Worm (Caenorhabditis elegans) whole organism, L1 larva: ENCODE results near the gene T13C5.7.
A peak's percentile ranks its signal among the peaks of the same experiment; 100 is the strongest.

Experiments used
- C04F5.9 ChIP-seq: sonication (generic microtip); optimal IDR thresholded peaks from 2 replicates; lab custom pipeline; 2016; ENCODE audit warnings: missing genetic modification characterization, missing compliant biosample characterization
- C34B4.2 ChIP-seq: sonication (generic microtip); optimal IDR thresholded peaks from 2 replicates; lab custom pipeline; 2017; ENCODE audit warnings: mild to moderate bottlenecking, missing genetic modification characterization, missing compliant biosample characterization
- F16B12.6 ChIP-seq: fragments of 150-350 bp; optimal IDR thresholded peaks from 2 replicates; lab custom pipeline; 2014; ENCODE audit warnings: missing biosample characterization, missing genetic modification characterization
- ama-1 ChIP-seq: fragments of 150-350 bp; optimal IDR thresholded peaks from 2 replicates; lab custom pipeline; 2014
- blmp-1 ChIP-seq: fragments of 150-350 bp; optimal IDR thresholded peaks from 2 replicates; lab custom pipeline; 2014; ENCODE audit warnings: missing biosample characterization, missing genetic modification characterization
- ceh-82 ChIP-seq, 3 experiments: fragments of 150-350 bp in 1 of 3; sonication (generic microtip) in 2 of 3; optimal IDR thresholded peaks; 2 replicates each; lab custom pipeline; 2014 to 2017; ENCODE audit warnings: missing biosample characterization in 3 of 3, missing genetic modification characterization in 3 of 3
- ceh-90 ChIP-seq: sonication (generic microtip); optimal IDR thresholded peaks from 2 replicates; lab custom pipeline; 2016; ENCODE audit warnings: missing genetic modification characterization, missing compliant biosample characterization
- dsc-1 ChIP-seq: sonication (generic microtip); optimal IDR thresholded peaks from 2 replicates; lab custom pipeline; 2016; ENCODE audit warnings: mild to moderate bottlenecking, missing genetic modification characterization, missing compliant biosample characterization
- efl-1 ChIP-seq, 4 experiments: fragments of 150-350 bp; optimal IDR thresholded peaks in 3 of 4; peaks in 1 of 4; 1 replicate in 1 of 4; 2 replicates in 3 of 4; lab custom pipeline; 2014; ENCODE audit warnings: missing biosample characterization in 2 of 4, missing genetic modification characterization in 2 of 4, missing genetic modification reagents in 2 of 4
- elt-2 ChIP-seq: sonication (generic microtip); optimal IDR thresholded peaks from 2 replicates; lab custom pipeline; 2016; ENCODE audit warnings: missing genetic modification characterization, mild to moderate bottlenecking, inconsistent platforms, missing compliant biosample characterization, missing genetic modification reagents
- elt-3 ChIP-seq, 6 experiments: fragments of 150-350 bp in 1 of 6; sonication (generic microtip); optimal IDR thresholded peaks; 2 replicates each; lab custom pipeline; 2017 to 2018; ENCODE audit warnings: missing biosample characterization in 6 of 6, missing genetic modification characterization in 6 of 6, inconsistent platforms in 1 of 6
- ets-5 ChIP-seq: fragments of 200-800 bp; sonication (Bioruptor generic); IDR thresholded peaks from 2 replicates; pipeline ENCODE4 v1.3.6; 2022; ENCODE audit warnings: missing genetic modification characterization, missing compliant biosample characterization
- hlh-4 ChIP-seq: sonication (generic microtip); optimal IDR thresholded peaks from 2 replicates; lab custom pipeline; 2016; ENCODE audit warnings: mild to moderate bottlenecking, missing genetic modification characterization, missing compliant biosample characterization
- irx-1 ChIP-seq: sonication (generic microtip); optimal IDR thresholded peaks from 2 replicates; lab custom pipeline; 2016; ENCODE audit warnings: missing genetic modification characterization, missing compliant biosample characterization
- jun-1 ChIP-seq: fragments of 150-350 bp; optimal IDR thresholded peaks from 2 replicates; lab custom pipeline; 2014; ENCODE audit warnings: missing biosample characterization, missing genetic modification reagents, missing genetic modification characterization
- lin-15B ChIP-seq: fragments of 150-350 bp; sonication (generic microtip); optimal IDR thresholded peaks from 3 replicates; lab custom pipeline; 2014; ENCODE audit warnings: missing biosample characterization, missing genetic modification characterization
- lin-39 ChIP-seq: fragments of 150-350 bp; optimal IDR thresholded peaks from 2 replicates; lab custom pipeline; 2014; ENCODE audit warnings: missing biosample characterization, missing genetic modification reagents, missing genetic modification characterization
- lir-3 ChIP-seq: sonication (generic microtip); optimal IDR thresholded peaks from 2 replicates; lab custom pipeline; 2016; ENCODE audit warnings: mild to moderate bottlenecking, missing genetic modification characterization, moderate library complexity, missing compliant biosample characterization; ENCODE audit not compliant: poor library complexity
- mab-9 ChIP-seq: fragments of 200-800 bp; sonication (Bioruptor generic); IDR thresholded peaks from 2 replicates; pipeline ENCODE4 v1.3.6; 2022; ENCODE audit warnings: missing genetic modification reagents, missing genetic modification characterization, missing compliant biosample characterization
- mdl-1 ChIP-seq, 2 experiments: fragments of 150-350 bp; optimal IDR thresholded peaks; 2 replicates each; lab custom pipeline; 2014 to 2017; ENCODE audit warnings: missing biosample characterization in 2 of 2, missing genetic modification characterization in 2 of 2, inconsistent platforms in 1 of 2
- nhr-11 ChIP-seq: fragments of 150-350 bp; optimal IDR thresholded peaks from 2 replicates; lab custom pipeline; 2014; ENCODE audit warnings: missing biosample characterization, missing genetic modification characterization
- nhr-20 ChIP-seq: sonication (generic microtip); optimal IDR thresholded peaks from 2 replicates; lab custom pipeline; 2016; ENCODE audit warnings: mild to moderate bottlenecking, missing genetic modification characterization, missing compliant biosample characterization
- nhr-71 ChIP-seq: sonication (generic microtip); optimal IDR thresholded peaks from 2 replicates; lab custom pipeline; 2016; ENCODE audit warnings: mild to moderate bottlenecking, missing genetic modification characterization, moderate library complexity, missing compliant biosample characterization
- nhr-77 ChIP-seq: fragments of 150-350 bp; optimal IDR thresholded peaks from 2 replicates; lab custom pipeline; 2014; ENCODE audit warnings: missing biosample characterization, missing genetic modification characterization
- nhr-90 ChIP-seq: sonication (generic microtip); optimal IDR thresholded peaks from 2 replicates; lab custom pipeline; 2016; ENCODE audit warnings: mild to moderate bottlenecking, missing genetic modification characterization, missing compliant biosample characterization; ENCODE audit not compliant: poor library complexity
- pag-3 ChIP-seq: sonication (generic microtip); optimal IDR thresholded peaks from 2 replicates; lab custom pipeline; 2017; ENCODE audit warnings: missing genetic modification characterization, mild to moderate bottlenecking, missing compliant biosample characterization, antibody characterized with exemption, borderline replicate concordance; ENCODE audit not compliant: insufficient read depth
- pax-3 ChIP-seq: fragments of 200-800 bp; sonication (Bioruptor generic); optimal IDR thresholded peaks from 2 replicates; lab custom pipeline; 2018; ENCODE audit warnings: mild to moderate bottlenecking, missing genetic modification characterization, moderate library complexity, missing compliant biosample characterization
- pqm-1 ChIP-seq: sonication (generic microtip); optimal IDR thresholded peaks from 3 replicates; lab custom pipeline; 2017; ENCODE audit warnings: missing biosample characterization, missing genetic modification characterization
- sptf-1 ChIP-seq: fragments of 150-350 bp; optimal IDR thresholded peaks from 2 replicates; lab custom pipeline; 2014; ENCODE audit warnings: missing biosample characterization, missing genetic modification characterization
- swsn-7 ChIP-seq: sonication (generic microtip); optimal IDR thresholded peaks from 2 replicates; lab custom pipeline; 2016; ENCODE audit warnings: missing genetic modification characterization, missing compliant biosample characterization
- tlp-1 ChIP-seq: fragments of 150-350 bp; optimal IDR thresholded peaks from 2 replicates; lab custom pipeline; 2014; ENCODE audit warnings: missing biosample characterization, missing genetic modification characterization
- unc-62 ChIP-seq: fragments of 150-350 bp; optimal IDR thresholded peaks from 2 replicates; lab custom pipeline; 2014; ENCODE audit warnings: missing biosample characterization, missing genetic modification reagents, missing genetic modification characterization
- unc-98 ChIP-seq: fragments of 200-800 bp; sonication (Bioruptor generic); IDR thresholded peaks from 2 replicates; pipeline ENCODE4 v1.3.6; 2022; ENCODE audit warnings: missing genetic modification characterization, missing compliant biosample characterization
- vab-15 ChIP-seq: sonication (generic microtip); optimal IDR thresholded peaks from 2 replicates; lab custom pipeline; 2017; ENCODE audit warnings: missing genotype, mild to moderate bottlenecking, missing genetic modification characterization, missing compliant biosample characterization
- zag-1 ChIP-seq: fragments of 150-350 bp; optimal IDR thresholded peaks from 2 replicates; lab custom pipeline; 2014; ENCODE audit warnings: missing biosample characterization, missing genetic modification characterization
- zip-4 ChIP-seq: fragments of 200-800 bp; sonication (Bioruptor generic); optimal IDR thresholded peaks from 2 replicates; lab custom pipeline; 2018; ENCODE audit warnings: mild to moderate bottlenecking, missing genetic modification characterization, moderate library complexity, missing compliant biosample characterization
- ztf-4 ChIP-seq: fragments of 150-350 bp; optimal IDR thresholded peaks from 2 replicates; lab custom pipeline; 2014; ENCODE audit warnings: missing biosample characterization, missing genetic modification characterization

The T13C5.7 gene

DNA sequence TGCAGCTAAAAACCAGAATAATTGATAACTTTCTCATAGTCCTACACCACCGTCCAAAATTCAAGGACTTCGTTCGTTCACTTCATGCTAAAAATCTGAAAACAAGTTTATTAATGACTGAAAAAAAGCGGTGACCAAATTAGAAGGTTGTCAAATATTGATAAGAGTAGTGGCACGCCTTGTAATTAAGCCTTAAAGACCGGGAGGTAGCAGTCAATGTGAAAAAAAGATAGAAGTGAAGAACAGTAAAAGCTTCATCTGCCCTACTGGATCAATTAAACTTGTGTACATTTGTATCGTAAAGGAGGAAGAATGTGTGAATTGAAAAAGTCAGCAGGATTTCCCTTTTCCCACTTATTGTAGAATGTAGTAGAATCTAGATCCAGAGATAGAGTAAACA, 29.9 kb upstream of the T13C5.7 start, which contains the start of gene tag-275:
Gene tag-275, minus strand, starts transcription at position 101 of the 400 bp plus-strand sequence.
- TF ChIP-seq mab-9 (GFP tag; lab: Robert Waterston, UW) = no peak
- no peak for TF ChIP-seq dsc-1 (tag; lab: Kevin White, UChicago)
- no peak for TF ChIP-seq zip-4 (GFP tag; lab: Kevin White, UChicago)
- TF ChIP-seq nhr-71 = no peak
- TF ChIP-seq ceh-82 (tag; optimal IDR thresholded peaks at IDR 0.05; lab: Kevin White, UChicago) = no peak
- TF ChIP-seq tlp-1 (tag; lab: Kevin White, UChicago) = no peak
- TF ChIP-seq pag-3 (tag; lab: Kevin White, UChicago) = no peak
- no peak for TF ChIP-seq ceh-90
- no peak for TF ChIP-seq lin-39
- no peak for TF ChIP-seq pax-3 (tag; lab: Kevin White, UChicago)

DNA sequence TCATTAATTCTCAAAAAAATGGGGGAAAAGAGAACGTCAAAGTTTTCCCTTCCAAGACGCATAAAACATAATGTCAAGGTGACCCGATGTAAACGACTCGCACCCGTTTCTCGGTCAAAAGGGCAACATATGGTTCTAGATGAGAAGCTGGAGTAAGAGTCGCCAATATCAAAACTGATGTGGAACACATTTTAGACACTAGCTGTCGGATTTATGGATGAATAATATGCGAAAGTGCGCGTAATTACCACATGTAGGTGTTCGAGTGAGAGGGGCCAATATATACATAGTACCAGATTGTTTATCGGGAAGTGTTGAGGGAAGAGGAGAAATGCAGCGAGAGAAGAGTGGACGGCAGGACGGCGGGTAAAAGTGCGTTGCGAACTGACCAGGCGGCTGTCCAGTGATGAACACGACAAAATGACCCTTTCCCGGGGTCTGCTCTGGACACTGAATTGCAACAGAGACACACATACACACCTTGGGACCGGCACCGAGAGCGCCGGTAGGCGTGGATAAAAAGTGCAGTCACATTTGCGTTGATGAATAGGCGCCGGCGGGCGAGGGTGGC, 29.4 kb upstream of the T13C5.7 start:
- TF ChIP-seq blmp-1 (tag; lab: Kevin White, UChicago) (peak; percentile 3), dsc-1 (tag; lab: Kevin White, UChicago) (peak; percentile 78), nhr-20 (tag; lab: Kevin White, UChicago) (no peak)

DNA sequence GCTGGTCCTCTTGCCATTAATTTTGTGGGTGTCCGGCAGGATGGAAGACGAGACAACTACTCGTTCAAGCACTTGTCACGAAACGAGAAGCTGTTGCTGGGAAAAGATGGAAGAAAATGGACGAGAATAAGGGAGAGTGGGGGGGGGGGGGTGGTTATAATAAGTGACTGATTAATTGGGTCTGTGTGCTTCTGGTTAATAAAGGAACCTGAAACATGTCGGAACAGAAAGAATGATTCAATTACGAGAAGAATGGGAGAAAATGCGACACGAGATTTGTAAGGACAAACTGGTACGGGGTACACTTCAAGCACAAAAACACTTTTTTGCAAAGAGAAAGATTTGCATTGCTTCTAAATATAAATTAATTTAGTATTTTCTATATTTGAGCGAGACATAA, 25.0 kb upstream of the T13C5.7 start:
- no peak for TF ChIP-seq F16B12.6 (tag; lab: Kevin White, UChicago)
- TF ChIP-seq pax-3 (tag; lab: Kevin White, UChicago) = no peak

DNA sequence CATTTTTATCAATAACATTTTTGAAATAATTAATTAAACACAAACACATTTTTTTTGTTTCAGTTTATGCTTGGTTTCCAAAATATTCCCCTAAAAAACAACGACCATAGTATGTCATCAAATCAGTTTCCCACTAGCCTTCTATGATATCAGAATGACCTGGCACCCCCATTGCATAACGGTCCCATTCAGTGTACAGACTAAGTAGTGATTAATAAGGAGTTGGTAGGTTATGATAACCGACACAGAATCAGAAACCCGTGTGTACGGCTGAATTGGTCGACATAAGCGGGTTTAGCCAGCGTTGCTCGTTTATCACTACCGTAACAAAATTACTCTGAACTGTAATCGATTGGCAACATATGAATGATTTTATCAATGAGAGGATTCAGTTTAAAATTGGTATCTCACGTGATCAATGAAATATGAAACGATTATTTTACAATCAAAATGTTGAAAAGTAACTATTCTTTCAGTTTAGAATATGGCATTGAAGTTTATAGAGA, 22.9 kb upstream of the T13C5.7 start:
- TF ChIP-seq elt-2 (tag; lab: Kevin White, UChicago) = peak; percentile 58
- TF ChIP-seq zip-4 (GFP tag; lab: Kevin White, UChicago) = no peak
- TF ChIP-seq ztf-4 (tag; lab: Kevin White, UChicago) = no peak
- TF ChIP-seq sptf-1 (tag; lab: Kevin White, UChicago) = no peak
- TF ChIP-seq C04F5.9 (tag; lab: Kevin White, UChicago) = no peak
- TF ChIP-seq nhr-90 (tag; lab: Kevin White, UChicago) = no peak
- TF ChIP-seq ceh-82 (tag; optimal IDR thresholded peaks at IDR 0.05; lab: Kevin White, UChicago) = no peak
- no peak for TF ChIP-seq ets-5
- TF ChIP-seq mdl-1 (tag; optimal IDR thresholded peaks at IDR 0.05; lab: Kevin White, UChicago) = no peak
- TF ChIP-seq efl-1 (optimal IDR thresholded peaks at IDR 0.05; lab: Kevin White, UChicago) = no peak
- TF ChIP-seq efl-1 (GFP tag; optimal IDR thresholded peaks at IDR 0.05 in 1 of 2; lab: Kevin White, UChicago) = peak in 1 of 2 experiments; percentile 66
- TF ChIP-seq nhr-77 (tag; lab: Kevin White, UChicago) = no peak
- TF ChIP-seq pax-3 (tag; lab: Kevin White, UChicago) = no peak
- TF ChIP-seq zag-1 = no peak
- TF ChIP-seq, all 84 proteins: peak for 2

DNA sequence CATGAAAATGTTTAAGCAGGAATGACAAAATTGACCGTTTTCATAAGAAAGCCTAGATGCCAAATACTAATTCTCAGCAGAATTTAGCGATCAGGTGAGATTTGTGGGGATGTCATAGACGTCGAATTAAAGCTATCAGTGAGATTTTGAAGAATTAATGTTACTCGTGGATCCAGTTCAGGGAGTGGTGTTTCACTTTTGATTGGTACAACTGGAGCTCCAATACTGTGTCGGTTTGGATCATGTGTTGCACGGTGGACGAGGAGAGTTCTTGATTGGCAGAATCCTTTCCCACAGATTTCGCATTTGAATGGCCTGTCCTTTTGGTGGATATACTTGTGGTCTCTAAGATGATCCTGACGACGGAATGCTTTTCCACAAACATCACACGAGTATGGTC, 20.8 kb upstream of the T13C5.7 start:
- no peak for TF ChIP-seq nhr-20 (tag; lab: Kevin White, UChicago)
- TF ChIP-seq pqm-1 (tag; lab: Kevin White, UChicago) = no peak
- TF ChIP-seq elt-3 (tag; optimal IDR thresholded peaks at IDR 0.05; lab: Kevin White, UChicago) = no peak
- no peak for TF ChIP-seq ets-5
- TF ChIP-seq lin-15B (tag; lab: Kevin White, UChicago) = no peak
- no peak for TF ChIP-seq swsn-7 (tag; lab: Kevin White, UChicago)
- no peak for TF ChIP-seq lir-3 (tag; lab: Kevin White, UChicago)
- no peak for TF ChIP-seq irx-1
- no peak for TF ChIP-seq mab-9 (GFP tag; lab: Robert Waterston, UW)
- no peak for TF ChIP-seq C04F5.9 (tag; lab: Kevin White, UChicago)
- no peak for TF ChIP-seq jun-1 (tag; lab: Kevin White, UChicago)
- no peak for TF ChIP-seq ama-1 (lab: Kevin White, UChicago)
- TF ChIP-seq hlh-4 (tag; lab: Kevin White, UChicago) = no peak
- TF ChIP-seq unc-98 (GFP tag; lab: Robert Waterston, UW) = no peak
- TF ChIP-seq unc-62 (GFP tag; lab: Kevin White, UChicago) = no peak
- TF ChIP-seq nhr-11 = no peak
- no peak for TF ChIP-seq vab-15 (tag; lab: Kevin White, UChicago)
- no peak for TF ChIP-seq ceh-82 (tag; optimal IDR thresholded peaks at IDR 0.05; lab: Kevin White, UChicago)
- no peak for TF ChIP-seq C34B4.2 (tag; lab: Kevin White, UChicago)
- TF ChIP-seq elt-2 (tag; lab: Kevin White, UChicago) = no peak
